Worm (Caenorhabditis elegans): ENCODE measurements around the gene C29E4.9.

ce11 chrIII:7973968-7974607, 17.2 kb upstream of the C29E4.9 start:
- TF ChIP-seq ztf-3 (GFP tag; optimal IDR thresholded peaks at IDR 0.05) (no peak), pha-4 (tag; optimal IDR thresholded peaks at IDR 0.05) (peak; percentile 65), hmg-20 (GFP tag; IDR thresholded peaks at IDR 0.05) (no peak)

All from whole organism, young adult.